Fruit fly (Drosophila melanogaster): ENCODE measurements around the gene Gel.

The Gel gene

dm6 chr3R:4256672-4257071, 21.7 kb downstream of the Gel start, which contains the start of gene Or82a:
Or82a (plus strand) TSS chr3R:4256972.
- TF ChIP-seq CG8478 (optimal IDR thresholded peaks at IDR 0.05) (no peak), usp (GFP tag; optimal IDR thresholded peaks at IDR 0.05) (no peak), EcR (GFP tag; optimal IDR thresholded peaks at IDR 0.05) (no peak), psq (optimal IDR thresholded peaks at IDR 0.05) (no peak), Dll (optimal IDR thresholded peaks at IDR 0.05) (no peak), pan (optimal IDR thresholded peaks at IDR 0.05) (no peak)

- TF ChIP-seq usp (GFP tag; optimal IDR thresholded peaks at IDR 0.05), result no peak
- TF ChIP-seq EcR (GFP tag; optimal IDR thresholded peaks at IDR 0.05), result no peak
These were observed 31.5 kb downstream of the Gel start, which contains the start of gene CG1092 for dm6 chr3R:4266470-4266869. CG1092 (plus strand) TSS chr3R:4266770.

- TF ChIP-seq psq (optimal IDR thresholded peaks at IDR 0.05) (no peak), usp (GFP tag; optimal IDR thresholded peaks at IDR 0.05) (no peak), EcR (GFP tag; optimal IDR thresholded peaks at IDR 0.05) (no peak), CG8478 (optimal IDR thresholded peaks at IDR 0.05) (no peak), pan (optimal IDR thresholded peaks at IDR 0.05) (no peak), Dll (optimal IDR thresholded peaks at IDR 0.05) (no peak)
These were observed 33.3 kb downstream of the Gel start for dm6 chr3R:4268339-4268738.

dm6 chr3R:4277828-4278227, 42.8 kb downstream of the Gel start, which contains the start of gene flip:
flip (minus strand) TSS chr3R:4277928.
- TF ChIP-seq EcR (GFP tag; optimal IDR thresholded peaks at IDR 0.05) (no peak), CG8478 (optimal IDR thresholded peaks at IDR 0.05) (no peak), usp (GFP tag; optimal IDR thresholded peaks at IDR 0.05) (no peak), psq (optimal IDR thresholded peaks at IDR 0.05) (no peak), pan (optimal IDR thresholded peaks at IDR 0.05) (no peak), Dll (optimal IDR thresholded peaks at IDR 0.05) (no peak)

- TF ChIP-seq usp (GFP tag; optimal IDR thresholded peaks at IDR 0.05), result no peak
- TF ChIP-seq psq (optimal IDR thresholded peaks at IDR 0.05), result no peak
- no peak for TF ChIP-seq CG8478 (optimal IDR thresholded peaks at IDR 0.05)
- no peak for TF ChIP-seq pan (optimal IDR thresholded peaks at IDR 0.05)
- TF ChIP-seq EcR (GFP tag; optimal IDR thresholded peaks at IDR 0.05), result no peak
- no peak for TF ChIP-seq Dll (optimal IDR thresholded peaks at IDR 0.05)
These were observed 45.0 kb downstream of the Gel start, which contains the start of gene cpx for dm6 chr3R:4280062-4280461. cpx (plus strand) TSS chr3R:4280221.

- no peak for TF ChIP-seq psq (optimal IDR thresholded peaks at IDR 0.05)
- TF ChIP-seq Dll (optimal IDR thresholded peaks at IDR 0.05), result no peak
These were observed 46.3 kb downstream of the Gel start for dm6 chr3R:4281119-4281861.

- TF ChIP-seq CG8478 (optimal IDR thresholded peaks at IDR 0.05) (no peak), usp (GFP tag; optimal IDR thresholded peaks at IDR 0.05) (no peak), pan (optimal IDR thresholded peaks at IDR 0.05) (no peak), psq (optimal IDR thresholded peaks at IDR 0.05) (no peak), Dll (optimal IDR thresholded peaks at IDR 0.05) (no peak), EcR (GFP tag; optimal IDR thresholded peaks at IDR 0.05) (no peak)
These were observed 47.2 kb downstream of the Gel start for dm6 chr3R:4282207-4282606.

dm6 chr3R:4284376-4284953, 49.4 kb downstream of the Gel start:
- TF ChIP-seq psq (optimal IDR thresholded peaks at IDR 0.05) (no peak), pan (optimal IDR thresholded peaks at IDR 0.05) (no peak), Dll (optimal IDR thresholded peaks at IDR 0.05) (no peak), EcR (GFP tag; optimal IDR thresholded peaks at IDR 0.05) (no peak), usp (GFP tag; optimal IDR thresholded peaks at IDR 0.05) (no peak), CG8478 (optimal IDR thresholded peaks at IDR 0.05) (no peak)

Data from whole organism.